Worm (Caenorhabditis elegans): ENCODE measurements around the gene chhy-1.
A peak's percentile ranks its signal among the peaks of the same experiment; 100 is the strongest.

The chhy-1 gene

DNA sequence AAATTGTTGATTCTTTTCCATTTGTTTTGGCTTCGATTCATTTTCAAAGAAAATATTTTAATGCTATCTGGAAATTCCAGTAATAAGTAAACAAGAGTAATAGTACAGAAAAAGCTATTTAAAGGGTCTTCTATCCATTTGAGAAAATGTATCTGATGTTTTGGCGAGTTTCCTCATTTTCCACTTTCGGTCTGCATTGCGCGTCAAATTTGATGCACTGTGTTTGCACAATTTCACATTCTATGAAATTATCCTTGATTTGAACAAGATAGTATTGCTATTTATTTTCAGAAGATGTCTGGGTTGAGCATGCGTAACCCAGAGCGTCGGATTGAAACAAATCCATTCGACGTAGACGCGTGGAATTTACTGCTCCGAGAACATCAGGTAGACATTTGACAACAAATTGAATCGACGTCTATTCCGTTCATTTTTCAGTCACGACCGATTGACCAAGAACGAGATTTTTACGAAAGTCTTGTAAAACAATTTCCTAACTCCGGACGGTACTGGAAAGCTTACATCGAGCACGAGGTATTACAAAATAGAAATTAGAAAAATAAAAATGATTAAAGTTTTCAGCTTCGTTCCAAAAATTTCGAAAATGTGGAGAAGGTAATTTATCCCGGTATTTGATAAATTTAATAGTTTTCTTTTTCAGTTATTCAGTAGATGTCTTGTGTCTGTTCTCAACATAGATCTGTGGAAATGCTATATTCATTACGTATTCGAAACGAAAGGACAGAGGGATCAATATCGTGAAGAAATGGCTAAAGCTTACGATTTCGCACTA, 13.7 kb downstream of the chhy-1 start, which contains the start of gene suf-1:
suf-1 (plus strand) TSS at position 280 of the 793 bp plus-strand sequence.
- TF ChIP-seq sox-2 (GFP tag; IDR thresholded peaks at IDR 0.05) (no peak), unc-42 (tag; optimal IDR thresholded peaks at IDR 0.05) (peak; percentile 48), nfya-1 (tag; optimal IDR thresholded peaks at IDR 0.05) (peak; percentile 31), ama-1 (optimal IDR thresholded peaks at IDR 0.05) (peak; percentile 65), K09A11.1 (tag; optimal IDR thresholded peaks at IDR 0.05; ENCODE audit: insufficient read depth) (no peak)

ce11 chrII:8602337-8602944, 15.0 kb downstream of the chhy-1 start, which contains the start of the genes cpf-1 and rpl-26:
Gene cpf-1, minus strand, starts transcription at chrII:8602440.
Gene rpl-26, plus strand, starts transcription at chrII:8602785.
- TF ChIP-seq hlh-8 (tag; optimal IDR thresholded peaks at IDR 0.05) (no peak), unc-42 (tag; optimal IDR thresholded peaks at IDR 0.05) (peak; percentile 40), fkh-10 (GFP tag; optimal IDR thresholded peaks at IDR 0.05) (no peak), sdc-2 (tag; optimal IDR thresholded peaks at IDR 0.05) (no peak), ceh-2 (tag; optimal IDR thresholded peaks at IDR 0.05) (no peak), pha-2 (tag; optimal IDR thresholded peaks at IDR 0.05) (no peak), ceh-45 (GFP tag; IDR thresholded peaks at IDR 0.05) (no peak), ceh-6 (GFP tag; optimal IDR thresholded peaks at IDR 0.05) (no peak), nhr-11 (tag; optimal IDR thresholded peaks at IDR 0.05) (no peak), zip-5 (tag; optimal IDR thresholded peaks at IDR 0.05) (no peak), mec-3 (tag; optimal IDR thresholded peaks at IDR 0.05; ENCODE audit: borderline replicate concordance) (no peak), ama-1 (optimal IDR thresholded peaks at IDR 0.05) (no peak), K02D7.2 (tag; optimal IDR thresholded peaks at IDR 0.05) (no peak), ceh-19 (GFP tag; optimal IDR thresholded peaks at IDR 0.05) (no peak), nfya-1 (tag; optimal IDR thresholded peaks at IDR 0.05) (peak; percentile 36), hlh-6 (tag; optimal IDR thresholded peaks at IDR 0.05) (no peak), tbx-7 (tag; optimal IDR thresholded peaks at IDR 0.05) (no peak), ceh-31 (tag; optimal IDR thresholded peaks at IDR 0.05) (peak; percentile 9)

ce11 chrII:8600165-8600564, 17.3 kb downstream of the chhy-1 start, which contains the start of gene pigg-1:
Gene pigg-1, minus strand, starts transcription at chrII:8600265.
- TF ChIP-seq ref-2 (tag; optimal IDR thresholded peaks at IDR 0.05): no peak
- TF ChIP-seq nfya-1 (tag; optimal IDR thresholded peaks at IDR 0.05): no peak
- TF ChIP-seq hlh-13 (GFP tag; optimal IDR thresholded peaks at IDR 0.05): no peak
- no peak for TF ChIP-seq ceh-48 (tag; optimal IDR thresholded peaks at IDR 0.05)
- TF ChIP-seq ceh-2 (tag; optimal IDR thresholded peaks at IDR 0.05): no peak
- TF ChIP-seq ceh-31 (tag; optimal IDR thresholded peaks at IDR 0.05): no peak
- TF ChIP-seq elt-2 (tag; optimal IDR thresholded peaks at IDR 0.05): no peak
- TF ChIP-seq T23F11.4 (GFP tag; optimal IDR thresholded peaks at IDR 0.05): no peak
- no peak for TF ChIP-seq ets-4 (tag; optimal IDR thresholded peaks at IDR 0.05)
- no peak for TF ChIP-seq eyg-1 (tag; optimal IDR thresholded peaks at IDR 0.05)
- no peak for TF ChIP-seq hlh-30 (tag; optimal IDR thresholded peaks at IDR 0.05; ENCODE audit: insufficient read depth)
- no peak for TF ChIP-seq C08G9.2 (tag; optimal IDR thresholded peaks at IDR 0.05)
- TF ChIP-seq C38D4.7 (GFP tag; optimal IDR thresholded peaks at IDR 0.05): no peak

DNA sequence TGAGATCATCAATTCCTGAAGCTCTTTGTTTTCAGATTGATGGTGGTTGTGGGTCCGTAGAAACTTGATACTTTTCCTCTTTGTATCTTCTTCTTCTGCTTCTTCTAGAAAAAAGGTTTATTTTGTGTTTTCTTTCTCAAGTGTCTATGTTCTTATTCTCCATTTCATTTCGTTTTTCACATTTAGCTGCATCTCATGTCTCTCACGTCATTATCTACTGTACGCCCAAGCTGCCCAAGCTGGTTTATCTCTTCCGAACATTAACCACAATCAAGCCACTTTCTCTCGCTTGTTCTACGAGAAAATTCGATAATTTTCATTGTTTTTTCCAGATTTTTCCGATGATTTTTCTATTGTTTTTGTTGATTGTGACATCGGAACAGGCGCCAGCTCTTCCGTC, 18.2 kb downstream of the chhy-1 start, which contains the start of gene F28C6.5:
F28C6.5 (plus strand) TSS at position 301 of the 400 bp plus-strand sequence.
- no peak for TF ChIP-seq ceh-22 (tag; optimal IDR thresholded peaks at IDR 0.05)
- TF ChIP-seq ceh-18 (tag; optimal IDR thresholded peaks at IDR 0.05): no peak
- TF ChIP-seq lin-11 (tag; optimal IDR thresholded peaks at IDR 0.05): no peak
- no peak for TF ChIP-seq hlh-15 (tag; optimal IDR thresholded peaks at IDR 0.05)
- no peak for TF ChIP-seq K09A11.1 (tag; optimal IDR thresholded peaks at IDR 0.05; ENCODE audit: insufficient read depth)
- TF ChIP-seq ref-2 (tag; optimal IDR thresholded peaks at IDR 0.05): no peak
- TF ChIP-seq elt-4 (tag; optimal IDR thresholded peaks at IDR 0.05): no peak
- no peak for TF ChIP-seq sdc-2 (tag; optimal IDR thresholded peaks at IDR 0.05)
- no peak for TF ChIP-seq lim-6 (tag; optimal IDR thresholded peaks at IDR 0.05)
- no peak for TF ChIP-seq ceh-45 (GFP tag; IDR thresholded peaks at IDR 0.05)
- TF ChIP-seq fkh-6 (tag; optimal IDR thresholded peaks at IDR 0.05): no peak
- no peak for TF ChIP-seq eyg-1 (tag; optimal IDR thresholded peaks at IDR 0.05)
- no peak for TF ChIP-seq hlh-30 (tag; optimal IDR thresholded peaks at IDR 0.05; ENCODE audit: insufficient read depth)
- no peak for TF ChIP-seq ceh-19 (GFP tag; optimal IDR thresholded peaks at IDR 0.05)
- TF ChIP-seq unc-3 (GFP tag; conservative IDR thresholded peaks at IDR 0.05): no peak
- no peak for TF ChIP-seq unc-3 (tag; optimal IDR thresholded peaks at IDR 0.05)
- no peak for TF ChIP-seq ceh-30 (tag; optimal IDR thresholded peaks at IDR 0.05)
- TF ChIP-seq ceh-6 (GFP tag; optimal IDR thresholded peaks at IDR 0.05): no peak
- TF ChIP-seq madf-2 (tag; optimal IDR thresholded peaks at IDR 0.05): no peak
- no peak for TF ChIP-seq pqm-1 (tag; optimal IDR thresholded peaks at IDR 0.05)
